Worm (Caenorhabditis elegans) whole organism, mixed stage, embryonic: ENCODE data around the gene mai-1.
A peak's percentile ranks its signal among the peaks of the same experiment; 100 is the strongest.

Experiments
- M03D4.4 ChIP-seq: sonication (generic microtip); optimal IDR thresholded peaks from 2 replicates; lab custom pipeline; 2017; ENCODE audit warnings: mild to moderate bottlenecking, missing genetic modification characterization, missing compliant biosample characterization
- bed-3 ChIP-seq: fragments of 200-800 bp; sonication (Bioruptor generic); optimal IDR thresholded peaks from 3 replicates; lab custom pipeline; 2018; ENCODE audit warnings: mild to moderate bottlenecking, missing genetic modification characterization, moderate library complexity, missing compliant biosample characterization
- blmp-1 ChIP-seq: fragments of 150-350 bp; optimal IDR thresholded peaks from 2 replicates; lab custom pipeline; 2014; ENCODE audit warnings: missing biosample characterization, missing genetic modification characterization
- ceh-39 ChIP-seq: fragments of 150-350 bp; optimal IDR thresholded peaks from 2 replicates; lab custom pipeline; 2014; ENCODE audit warnings: missing biosample characterization, missing genetic modification characterization
- ceh-43 ChIP-seq: fragments of 200-800 bp; sonication (Bioruptor generic); optimal IDR thresholded peaks from 2 replicates; lab custom pipeline; 2018; ENCODE audit warnings: mild to moderate bottlenecking, missing genetic modification characterization, moderate library complexity, missing compliant biosample characterization
- ceh-83 ChIP-seq: fragments of 200-800 bp; sonication (Bioruptor generic); optimal IDR thresholded peaks from 2 replicates; lab custom pipeline; 2018; ENCODE audit warnings: mild to moderate bottlenecking, missing genetic modification characterization, missing compliant biosample characterization
- ces-1 ChIP-seq: fragments of 150-350 bp; optimal IDR thresholded peaks from 2 replicates; lab custom pipeline; 2014; ENCODE audit warnings: missing biosample characterization, missing genetic modification reagents, missing genetic modification characterization
- cnd-1 ChIP-seq: fragments of 200-800 bp; sonication (Bioruptor generic); optimal IDR thresholded peaks from 2 replicates; lab custom pipeline; 2018; ENCODE audit warnings: mild to moderate bottlenecking, missing genetic modification characterization, missing compliant biosample characterization
- drap-1 ChIP-seq: fragments of 200-800 bp; sonication (Bioruptor generic); optimal IDR thresholded peaks from 3 replicates; lab custom pipeline; 2018; ENCODE audit warnings: mild to moderate bottlenecking, missing genetic modification characterization, missing compliant biosample characterization
- elt-1 ChIP-seq: sonication (generic microtip); optimal IDR thresholded peaks from 2 replicates; lab custom pipeline; 2017; ENCODE audit warnings: missing genetic modification characterization, mild to moderate bottlenecking, missing compliant biosample characterization, antibody characterized with exemption, moderate library complexity, borderline replicate concordance; ENCODE audit not compliant: insufficient read depth
- elt-3 ChIP-seq: fragments of 150-350 bp; optimal IDR thresholded peaks from 2 replicates; lab custom pipeline; 2014; ENCODE audit warnings: missing biosample characterization, missing genetic modification characterization
- flh-1 ChIP-seq: fragments of 200-800 bp; sonication (Bioruptor generic); optimal IDR thresholded peaks from 2 replicates; lab custom pipeline; 2018; ENCODE audit warnings: mild to moderate bottlenecking, missing genetic modification characterization, moderate library complexity, missing compliant biosample characterization
- ham-2 ChIP-seq: fragments of 200-800 bp; sonication (Bioruptor generic); optimal IDR thresholded peaks from 2 replicates; lab custom pipeline; 2018; ENCODE audit warnings: mild to moderate bottlenecking, missing genetic modification characterization, missing compliant biosample characterization
- hlh-1 ChIP-seq: fragments of 150-350 bp; optimal IDR thresholded peaks from 2 replicates; lab custom pipeline; 2014; ENCODE audit warnings: missing biosample characterization, missing genetic modification reagents, missing genetic modification characterization
- lin-13 ChIP-seq: fragments of 150-350 bp; optimal IDR thresholded peaks from 2 replicates; lab custom pipeline; 2014; ENCODE audit warnings: missing biosample characterization, missing genetic modification characterization
- lin-32 ChIP-seq: fragments of 200-800 bp; sonication (Bioruptor generic); optimal IDR thresholded peaks from 2 replicates; lab custom pipeline; 2018; ENCODE audit warnings: mild to moderate bottlenecking, missing genetic modification characterization, missing compliant biosample characterization
- lsy-2 ChIP-seq: fragments of 150-350 bp; optimal IDR thresholded peaks from 2 replicates; lab custom pipeline; 2014; ENCODE audit warnings: missing biosample characterization, missing genetic modification characterization
- mab-5 ChIP-seq: fragments of 150-350 bp; optimal IDR thresholded peaks from 2 replicates; lab custom pipeline; 2014; ENCODE audit warnings: missing biosample characterization, missing genetic modification characterization
- mep-1 ChIP-seq: fragments of 150-350 bp; optimal IDR thresholded peaks from 2 replicates; lab custom pipeline; 2017; ENCODE audit warnings: missing biosample characterization, missing genetic modification reagents, missing genetic modification characterization, inconsistent platforms
- mls-2 ChIP-seq: sonication (generic microtip); optimal IDR thresholded peaks from 2 replicates; lab custom pipeline; 2016; ENCODE audit warnings: mild to moderate bottlenecking, missing genetic modification characterization, moderate library complexity, missing compliant biosample characterization
- nhr-12 ChIP-seq: fragments of 150-350 bp; optimal IDR thresholded peaks from 2 replicates; lab custom pipeline; 2014; ENCODE audit warnings: missing biosample characterization, missing genetic modification characterization
- nhr-2 ChIP-seq: fragments of 150-350 bp; optimal IDR thresholded peaks from 2 replicates; lab custom pipeline; 2014; ENCODE audit warnings: missing biosample characterization, missing genetic modification characterization
- nhr-237 ChIP-seq: fragments of 150-350 bp; optimal IDR thresholded peaks from 2 replicates; lab custom pipeline; 2014; ENCODE audit warnings: missing biosample characterization, missing genetic modification characterization
- nhr-28 ChIP-seq: fragments of 150-350 bp; optimal IDR thresholded peaks from 2 replicates; lab custom pipeline; 2014; ENCODE audit warnings: missing biosample characterization, missing genetic modification characterization
- nhr-76 ChIP-seq: sonication (generic microtip); optimal IDR thresholded peaks from 2 replicates; lab custom pipeline; 2017; ENCODE audit warnings: missing biosample characterization, missing genetic modification characterization
- pha-4 ChIP-seq: fragments of 150-350 bp; optimal IDR thresholded peaks from 2 replicates; lab custom pipeline; 2018; ENCODE audit warnings: missing biosample characterization, missing genetic modification reagents, missing genetic modification characterization
- sem-2 ChIP-seq: fragments of 200-800 bp; sonication (Bioruptor generic); optimal IDR thresholded peaks from 2 replicates; lab custom pipeline; 2018; ENCODE audit warnings: mild to moderate bottlenecking, missing genetic modification characterization, missing compliant biosample characterization
- snpc-4 ChIP-seq: fragments of 150-350 bp; optimal IDR thresholded peaks from 2 replicates; lab custom pipeline; 2014; ENCODE audit warnings: missing biosample characterization, missing genetic modification characterization
- sptf-1 ChIP-seq: sonication (generic microtip); optimal IDR thresholded peaks from 2 replicates; lab custom pipeline; 2017; ENCODE audit warnings: mild to moderate bottlenecking, missing genetic modification characterization, moderate library complexity, missing compliant biosample characterization
- tbx-8 ChIP-seq: fragments of 200-800 bp; sonication (Bioruptor generic); optimal IDR thresholded peaks from 2 replicates; lab custom pipeline; 2018; ENCODE audit warnings: mild to moderate bottlenecking, missing genetic modification characterization, moderate library complexity, missing compliant biosample characterization
- unc-120 ChIP-seq: sonication (generic microtip); optimal IDR thresholded peaks from 2 replicates; lab custom pipeline; 2017; ENCODE audit warnings: missing genetic modification characterization, missing compliant biosample characterization; ENCODE audit not compliant: poor library complexity, severe bottlenecking
- unc-39 ChIP-seq: fragments of 150-350 bp; optimal IDR thresholded peaks from 2 replicates; lab custom pipeline; 2014; ENCODE audit warnings: missing biosample characterization, missing genetic modification characterization
- unc-62 ChIP-seq: fragments of 150-350 bp; optimal IDR thresholded peaks from 2 replicates; lab custom pipeline; 2014; ENCODE audit warnings: missing biosample characterization, missing genetic modification reagents, missing genetic modification characterization
- zip-8 ChIP-seq: fragments of 150-350 bp; optimal IDR thresholded peaks from 2 replicates; lab custom pipeline; 2014; ENCODE audit warnings: missing biosample characterization, missing genetic modification characterization
- ztf-11 ChIP-seq: fragments of 150-350 bp; optimal IDR thresholded peaks from 2 replicates; lab custom pipeline; 2014; ENCODE audit warnings: missing biosample characterization, missing genetic modification characterization

mai-1 gene

ce11 chrX:3141704-3142103, 25.3 kb upstream of the mai-1 start:
- TF ChIP-seq ham-2 (GFP tag; lab: Kevin White, UChicago) (no peak), ceh-83 (GFP tag; lab: Kevin White, UChicago) (no peak), sptf-1 (tag; lab: Kevin White, UChicago) (no peak), hlh-1 (tag; lab: Kevin White, UChicago) (no peak), elt-3 (tag; lab: Kevin White, UChicago) (no peak), ceh-43 (GFP tag; lab: Kevin White, UChicago) (no peak), mls-2 (no peak), ces-1 (GFP tag; lab: Kevin White, UChicago) (no peak), cnd-1 (tag; lab: Kevin White, UChicago) (no peak), ztf-11 (tag; lab: Kevin White, UChicago) (no peak), nhr-2 (tag; lab: Kevin White, UChicago) (no peak), mab-5 (tag; lab: Kevin White, UChicago) (no peak), bed-3 (GFP tag; lab: Kevin White, UChicago) (no peak), tbx-8 (no peak), nhr-237 (tag; lab: Kevin White, UChicago) (no peak), M03D4.4 (tag; lab: Kevin White, UChicago) (no peak), lsy-2 (no peak), unc-120 (tag; lab: Kevin White, UChicago) (no peak), unc-39 (no peak)

- TF ChIP-seq zip-8 (tag; lab: Kevin White, UChicago) (peak; percentile 97), lin-13 (tag; lab: Kevin White, UChicago) (no peak)
- TF ChIP-seq, all 35 proteins: peak for 1
Measured at ce11 chrX:3139516-3140301, 23.3 kb upstream of the mai-1 start.

ce11 chrX:3135186-3135585, 18.8 kb upstream of the mai-1 start, which contains the start of gene K10B3.1:
TSS of gene K10B3.1 (plus strand) at chrX:3135486.
- no peak for TF ChIP-seq sem-2 (GFP tag; lab: Kevin White, UChicago)
- no peak for TF ChIP-seq elt-1 (tag; lab: Kevin White, UChicago)
- TF ChIP-seq drap-1 (GFP tag; lab: Kevin White, UChicago) = no peak
- TF ChIP-seq ceh-39 (tag; lab: Kevin White, UChicago) = no peak
- no peak for TF ChIP-seq elt-3 (tag; lab: Kevin White, UChicago)
- no peak for TF ChIP-seq ces-1 (GFP tag; lab: Kevin White, UChicago)
- no peak for TF ChIP-seq pha-4 (tag; lab: Kevin White, UChicago)
- TF ChIP-seq unc-62 (GFP tag; lab: Kevin White, UChicago) = no peak
- TF ChIP-seq bed-3 (GFP tag; lab: Kevin White, UChicago) = no peak

- peak; percentile 93 for TF ChIP-seq ces-1 (GFP tag; lab: Kevin White, UChicago)
- peak; percentile 4 for TF ChIP-seq unc-39
- TF ChIP-seq unc-62 (GFP tag; lab: Kevin White, UChicago) = peak; percentile 91
- peak; percentile 48 for TF ChIP-seq lin-32 (GFP tag; lab: Kevin White, UChicago)
- peak; percentile 93 for TF ChIP-seq drap-1 (GFP tag; lab: Kevin White, UChicago)
- peak; percentile 88 for TF ChIP-seq sptf-1 (tag; lab: Kevin White, UChicago)
- peak; percentile 93 for TF ChIP-seq nhr-237 (tag; lab: Kevin White, UChicago)
- peak; percentile 94 for TF ChIP-seq pha-4 (tag; lab: Kevin White, UChicago)
- peak; percentile 74 for TF ChIP-seq ham-2 (GFP tag; lab: Kevin White, UChicago)
- TF ChIP-seq tbx-8 = peak; percentile 23
- TF ChIP-seq ztf-11 (tag; lab: Kevin White, UChicago) = peak; percentile 75
- TF ChIP-seq nhr-12 (tag; lab: Kevin White, UChicago) = no peak
- peak; percentile 61 for TF ChIP-seq elt-3 (tag; lab: Kevin White, UChicago)
- TF ChIP-seq zip-8 (tag; lab: Kevin White, UChicago) = no peak
- TF ChIP-seq blmp-1 (tag; lab: Kevin White, UChicago) = peak; percentile 86
- peak; percentile 83 for TF ChIP-seq cnd-1 (tag; lab: Kevin White, UChicago)
- peak; percentile 58 for TF ChIP-seq lsy-2
- peak; percentile 35 for TF ChIP-seq sem-2 (GFP tag; lab: Kevin White, UChicago)
- peak; percentile 77 for TF ChIP-seq hlh-1 (tag; lab: Kevin White, UChicago)
- peak; percentile 44 for TF ChIP-seq ceh-83 (GFP tag; lab: Kevin White, UChicago)
- peak; percentile 96 for TF ChIP-seq mep-1 (tag; lab: Kevin White, UChicago)
- TF ChIP-seq elt-1 (tag; lab: Kevin White, UChicago) = no peak
- no peak for TF ChIP-seq ceh-43 (GFP tag; lab: Kevin White, UChicago)
- TF ChIP-seq ceh-39 (tag; lab: Kevin White, UChicago) = peak; percentile 50
- TF ChIP-seq lin-13 (tag; lab: Kevin White, UChicago) = peak; percentile 91
- TF ChIP-seq bed-3 (GFP tag; lab: Kevin White, UChicago) = no peak
- no peak for TF ChIP-seq nhr-76 (tag; lab: Kevin White, UChicago)
- TF ChIP-seq M03D4.4 (tag; lab: Kevin White, UChicago) = peak; percentile 78
- no peak for TF ChIP-seq snpc-4
- TF ChIP-seq nhr-28 (tag; lab: Kevin White, UChicago) = no peak
- no peak for TF ChIP-seq nhr-2 (tag; lab: Kevin White, UChicago)
- no peak for TF ChIP-seq flh-1 (GFP tag; lab: Kevin White, UChicago)
- TF ChIP-seq unc-120 (tag; lab: Kevin White, UChicago) = peak; percentile 55
- TF ChIP-seq mls-2 = peak; percentile 95
- no peak for TF ChIP-seq mab-5 (tag; lab: Kevin White, UChicago)
Measured at ce11 chrX:3127626-3128142, 11.3 kb upstream of the mai-1 start.
